Worm (Caenorhabditis elegans): ENCODE data around the gene F49E11.2.

F49E11.2 gene

ce11 chrIV:13027801-13028641 lies 10.8 kb downstream of the F49E11.2 start:
- no peak for TF ChIP-seq lir-3 (tag; optimal IDR thresholded peaks at IDR 0.05; ENCODE audit: poor library complexity)
- TF ChIP-seq lin-14 (GFP tag; optimal IDR thresholded peaks at IDR 0.05): peak; percentile 70
- no peak for TF ChIP-seq C16A3.4 (tag; optimal IDR thresholded peaks at IDR 0.05)
- peak; percentile 23 for TF ChIP-seq nhr-71 (tag; optimal IDR thresholded peaks at IDR 0.05)
- TF ChIP-seq unc-86 (tag; optimal IDR thresholded peaks at IDR 0.05): peak; percentile 1
- peak; percentile 8 for TF ChIP-seq fkh-8 (tag; optimal IDR thresholded peaks at IDR 0.05)
- TF ChIP-seq nhr-12 (tag; optimal IDR thresholded peaks at IDR 0.05): no peak
- no peak for TF ChIP-seq lin-15B (tag; optimal IDR thresholded peaks at IDR 0.05)
- peak; percentile 42 for TF ChIP-seq tbx-2 (tag; optimal IDR thresholded peaks at IDR 0.05)
- peak in 1 of 2 experiments; percentile 15 for TF ChIP-seq ztf-11 (tag; optimal IDR thresholded peaks at IDR 0.05)
- TF ChIP-seq ceh-90 (tag; optimal IDR thresholded peaks at IDR 0.05): no peak
- TF ChIP-seq egl-13 (tag; optimal IDR thresholded peaks at IDR 0.05): peak; percentile 63

- no peak for TF ChIP-seq efl-1 (optimal IDR thresholded peaks at IDR 0.05)
- TF ChIP-seq efl-1 (GFP tag; optimal IDR thresholded peaks at IDR 0.05 in 1 of 2): peak in 1 of 2 experiments; percentile 70
- TF ChIP-seq elt-2 (tag; optimal IDR thresholded peaks at IDR 0.05): peak; percentile 75
- no peak for TF ChIP-seq sox-4 (tag; optimal IDR thresholded peaks at IDR 0.05)
- no peak for TF ChIP-seq fkh-8 (tag; optimal IDR thresholded peaks at IDR 0.05)
Measured at ce11 chrIV:13026762-13027161, 12.0 kb downstream of the F49E11.2 start.

ce11 chrIV:13025853-13026343 lies 12.9 kb downstream of the F49E11.2 start:
- TF ChIP-seq ces-1 (GFP tag; optimal IDR thresholded peaks at IDR 0.05): no peak
- peak; percentile 69 for TF ChIP-seq fkh-10 (GFP tag; optimal IDR thresholded peaks at IDR 0.05)
- TF ChIP-seq nhr-11 (tag; optimal IDR thresholded peaks at IDR 0.05): no peak
- TF ChIP-seq sox-4 (tag; optimal IDR thresholded peaks at IDR 0.05): no peak
- TF ChIP-seq egl-13 (tag; optimal IDR thresholded peaks at IDR 0.05): peak; percentile 12
- TF ChIP-seq ztf-11 (tag; optimal IDR thresholded peaks at IDR 0.05): no peak
- TF ChIP-seq tlp-1 (tag; optimal IDR thresholded peaks at IDR 0.05): no peak
- TF ChIP-seq nhr-90 (tag; optimal IDR thresholded peaks at IDR 0.05; ENCODE audit: poor library complexity): no peak
- peak; percentile 13 for TF ChIP-seq xbp-1 (tag; optimal IDR thresholded peaks at IDR 0.05)
- no peak for TF ChIP-seq pag-3 (tag; optimal IDR thresholded peaks at IDR 0.05; ENCODE audit: borderline replicate concordance, insufficient read depth)
- no peak for TF ChIP-seq mab-9 (GFP tag; IDR thresholded peaks at IDR 0.05)
- TF ChIP-seq hpl-2 (GFP tag; optimal IDR thresholded peaks at IDR 0.05): no peak
- TF ChIP-seq lin-35 (GFP tag; optimal IDR thresholded peaks at IDR 0.05): peak in 1 of 2 experiments; percentile 28
- TF ChIP-seq C34B4.2 (tag; optimal IDR thresholded peaks at IDR 0.05): no peak
- TF ChIP-seq alr-1 (tag; optimal IDR thresholded peaks at IDR 0.05; ENCODE audit: borderline replicate concordance): no peak
- 0 out of 2 replicates have a peak, but pooled peaks have one; percentile 9 for TF ChIP-seq isw-1 (GFP tag; IDR thresholded peaks at IDR 0.05)
- no peak for TF ChIP-seq nhr-20 (tag; optimal IDR thresholded peaks at IDR 0.05)
- TF ChIP-seq lir-3 (tag; optimal IDR thresholded peaks at IDR 0.05; ENCODE audit: poor library complexity): no peak
- TF ChIP-seq efl-3 (GFP tag; optimal IDR thresholded peaks at IDR 0.05): no peak
- no peak for TF ChIP-seq hlh-17 (GFP tag; optimal IDR thresholded peaks at IDR 0.05; ENCODE audit: borderline replicate concordance)
- no peak for TF ChIP-seq nhr-12 (tag; optimal IDR thresholded peaks at IDR 0.05)
- TF ChIP-seq mef-2 (tag; optimal IDR thresholded peaks at IDR 0.05): no peak
- no peak for TF ChIP-seq pqm-1 (tag; optimal IDR thresholded peaks at IDR 0.05)
- no peak for TF ChIP-seq unc-62 (GFP tag; optimal IDR thresholded peaks at IDR 0.05)
- no peak for TF ChIP-seq elt-3 (tag; optimal IDR thresholded peaks at IDR 0.05)
- TF ChIP-seq nhr-71 (tag; optimal IDR thresholded peaks at IDR 0.05): peak; percentile 60
- no peak for TF ChIP-seq C16A3.4 (tag; optimal IDR thresholded peaks at IDR 0.05)
- TF ChIP-seq aly-2 (tag; optimal IDR thresholded peaks at IDR 0.05): no peak
- TF ChIP-seq unc-30 (tag; optimal IDR thresholded peaks at IDR 0.05): no peak
- TF ChIP-seq lin-14 (GFP tag; optimal IDR thresholded peaks at IDR 0.05): peak; percentile 90
- TF ChIP-seq sup-37 (GFP tag; optimal IDR thresholded peaks at IDR 0.05): no peak
- no peak for TF ChIP-seq rnt-1 (tag; optimal IDR thresholded peaks at IDR 0.05)
- TF ChIP-seq ceh-82 (tag; optimal IDR thresholded peaks at IDR 0.05): peak in 2 of 3 experiments; percentile 8 to 46
- TF ChIP-seq dsc-1 (tag; optimal IDR thresholded peaks at IDR 0.05): no peak
- no peak for TF ChIP-seq irx-1 (tag; optimal IDR thresholded peaks at IDR 0.05)
- TF ChIP-seq ceh-88 (GFP tag; IDR thresholded peaks at IDR 0.05): no peak
- no peak for TF ChIP-seq ceh-63 (GFP tag; optimal IDR thresholded peaks at IDR 0.05)

All from whole organism, L1 larva.